Worm (Caenorhabditis elegans) whole organism, young adult: ENCODE data around the gene str-4.
A peak's percentile ranks its signal among the peaks of the same experiment; 100 is the strongest.

Source experiments
- B0336.3 ChIP-seq: fragments of 200-800 bp; sonication (Bioruptor generic); IDR thresholded peaks from 2 replicates; pipeline ENCODE4 v1.3.6; 2022; ENCODE audit warnings: missing genetic modification characterization, missing compliant biosample characterization
- C17E4.6 ChIP-seq: fragments of 200-800 bp; sonication (Bioruptor generic); IDR thresholded peaks from 2 replicates; pipeline ENCODE4 v1.3.6; 2022; ENCODE audit warnings: missing genetic modification reagents, missing genetic modification characterization, missing compliant biosample characterization
- D2030.7 ChIP-seq: fragments of 200-800 bp; sonication (Bioruptor generic); IDR thresholded peaks from 2 replicates; pipeline ENCODE4 v1.3.6; 2022; ENCODE audit warnings: missing genetic modification reagents, missing genetic modification characterization, missing compliant biosample characterization
- F49E8.2 ChIP-seq: sonication (generic microtip); optimal IDR thresholded peaks from 3 replicates; lab custom pipeline; 2017; ENCODE audit warnings: missing genetic modification characterization, mild to moderate bottlenecking, missing compliant biosample characterization, antibody characterized with exemption, moderate library complexity; ENCODE audit not compliant: insufficient read depth
- F52B5.7 ChIP-seq: sonication (generic microtip); optimal IDR thresholded peaks from 2 replicates; lab custom pipeline; 2016; ENCODE audit warnings: mild to moderate bottlenecking, missing genetic modification characterization, missing compliant biosample characterization
- F55B11.4 ChIP-seq: sonication (generic microtip); optimal IDR thresholded peaks from 2 replicates; lab custom pipeline; 2016; ENCODE audit warnings: missing compliant biosample characterization, missing genetic modification characterization, borderline replicate concordance; ENCODE audit not compliant: insufficient read depth
- K12H6.12 ChIP-seq: fragments of 200-800 bp; sonication (Bioruptor generic); optimal IDR thresholded peaks from 2 replicates; lab custom pipeline; 2018; ENCODE audit warnings: mild to moderate bottlenecking, missing genetic modification characterization, missing compliant biosample characterization
- T07F8.4 ChIP-seq: sonication (generic microtip); optimal IDR thresholded peaks from 2 replicates; lab custom pipeline; 2016; ENCODE audit warnings: mild to moderate bottlenecking, missing genetic modification characterization, moderate library complexity, missing compliant biosample characterization
- Y53F4B.3 ChIP-seq: fragments of 200-800 bp; sonication (Bioruptor generic); IDR thresholded peaks from 2 replicates; pipeline ENCODE4 v1.3.6; 2022; ENCODE audit warnings: missing genetic modification reagents, missing genetic modification characterization, missing compliant biosample characterization
- Y53G8AR.9 ChIP-seq: fragments of 200-800 bp; sonication (Bioruptor generic); conservative IDR thresholded peaks from 2 replicates; pipeline ENCODE4 v1.3.6; 2022; ENCODE audit warnings: missing genetic modification reagents, missing genetic modification characterization, missing compliant biosample characterization
- Y67H2A.10 ChIP-seq: fragments of 200-800 bp; sonication (Bioruptor generic); conservative IDR thresholded peaks from 2 replicates; pipeline ENCODE4 v1.3.6; 2022; ENCODE audit warnings: missing genetic modification reagents, missing genetic modification characterization, missing compliant biosample characterization
- Y95B8A.8 ChIP-seq: fragments of 200-800 bp; sonication (Bioruptor generic); IDR thresholded peaks from 2 replicates; pipeline ENCODE4 v1.3.6; 2022; ENCODE audit warnings: missing genetic modification reagents, missing genetic modification characterization, missing compliant biosample characterization
- aptf-3 ChIP-seq: fragments of 200-800 bp; sonication (Bioruptor generic); IDR thresholded peaks from 2 replicates; pipeline ENCODE4 v1.3.6; 2022; ENCODE audit warnings: missing genetic modification characterization, missing compliant biosample characterization
- attf-5 ChIP-seq: fragments of 200-800 bp; sonication (Bioruptor generic); optimal IDR thresholded peaks from 2 replicates; lab custom pipeline; 2018; ENCODE audit warnings: mild to moderate bottlenecking, missing genetic modification characterization, missing compliant biosample characterization
- attf-6 ChIP-seq: fragments of 200-800 bp; sonication (Bioruptor generic); IDR thresholded peaks from 2 replicates; pipeline ENCODE4 v1.3.6; 2022; ENCODE audit warnings: missing genetic modification reagents, missing genetic modification characterization, missing compliant biosample characterization
- ceh-27 ChIP-seq: fragments of 200-800 bp; sonication (Bioruptor generic); optimal IDR thresholded peaks from 2 replicates; lab custom pipeline; 2018; ENCODE audit warnings: mild to moderate bottlenecking, missing genetic modification characterization, moderate library complexity, missing compliant biosample characterization
- ceh-40 ChIP-seq: fragments of 200-800 bp; sonication (Bioruptor generic); IDR thresholded peaks from 2 replicates; pipeline ENCODE4 v1.3.6; 2022; ENCODE audit warnings: missing genetic modification characterization, missing compliant biosample characterization
- ceh-91 ChIP-seq: fragments of 200-800 bp; sonication (Bioruptor generic); IDR thresholded peaks from 2 replicates; pipeline ENCODE4 v1.3.6; 2022; ENCODE audit warnings: missing genetic modification reagents, missing genetic modification characterization, missing compliant biosample characterization
- chd-7 ChIP-seq: sonication (generic microtip); optimal IDR thresholded peaks from 2 replicates; lab custom pipeline; 2016; ENCODE audit warnings: mild to moderate bottlenecking, missing genetic modification characterization, moderate library complexity, missing compliant biosample characterization
- dpff-1 ChIP-seq: sonication (generic microtip); optimal IDR thresholded peaks from 2 replicates; lab custom pipeline; 2017; ENCODE audit warnings: mild to moderate bottlenecking, missing genetic modification characterization, missing compliant biosample characterization
- egrh-3 ChIP-seq: fragments of 200-800 bp; sonication (Bioruptor generic); IDR thresholded peaks from 2 replicates; pipeline ENCODE4 v1.3.6; 2022; ENCODE audit warnings: missing genetic modification reagents, missing genetic modification characterization, missing compliant biosample characterization
- ekl-4 ChIP-seq: fragments of 200-800 bp; sonication (Bioruptor generic); IDR thresholded peaks from 2 replicates; pipeline ENCODE4 v1.3.6; 2022; ENCODE audit warnings: missing genetic modification reagents, missing genetic modification characterization, missing compliant biosample characterization
- hlh-26 ChIP-seq: fragments of 200-800 bp; sonication (Bioruptor generic); conservative IDR thresholded peaks from 2 replicates; pipeline ENCODE4 v1.3.6; 2022; ENCODE audit warnings: missing genetic modification reagents, missing genetic modification characterization, missing compliant biosample characterization
- hrde-1 ChIP-seq: sonication (generic microtip); optimal IDR thresholded peaks from 2 replicates; lab custom pipeline; 2016; ENCODE audit warnings: missing genetic modification characterization, mild to moderate bottlenecking, missing compliant biosample characterization, moderate library complexity, missing genotype, missing genetic modification reagents, borderline replicate concordance
- hsf-1 ChIP-seq: fragments of 200-800 bp; sonication (Bioruptor generic); IDR thresholded peaks from 2 replicates; pipeline ENCODE4 v1.3.6; 2022; ENCODE audit warnings: missing genetic modification reagents, missing genetic modification characterization, missing compliant biosample characterization
- lin-26 ChIP-seq: fragments of 200-800 bp; sonication (Bioruptor generic); IDR thresholded peaks from 2 replicates; pipeline ENCODE4 v1.3.6; 2022; ENCODE audit warnings: missing genetic modification reagents, missing genetic modification characterization, missing compliant biosample characterization
- lir-1 ChIP-seq: fragments of 200-800 bp; sonication (Bioruptor generic); conservative IDR thresholded peaks from 2 replicates; pipeline ENCODE4 v1.3.6; 2022; ENCODE audit warnings: missing genetic modification reagents, missing genetic modification characterization, missing compliant biosample characterization
- lsl-1 ChIP-seq: fragments of 200-800 bp; sonication (Bioruptor generic); optimal IDR thresholded peaks from 2 replicates; lab custom pipeline; 2018; ENCODE audit warnings: mild to moderate bottlenecking, missing genetic modification characterization, moderate library complexity, missing compliant biosample characterization
- madf-6 ChIP-seq: fragments of 200-800 bp; sonication (Bioruptor generic); IDR thresholded peaks from 2 replicates; pipeline ENCODE4 v1.3.6; 2022; ENCODE audit warnings: missing genetic modification reagents, missing genetic modification characterization, missing compliant biosample characterization
- madf-8 ChIP-seq: fragments of 200-800 bp; sonication (Bioruptor generic); conservative IDR thresholded peaks from 2 replicates; pipeline ENCODE4 v1.3.6; 2022; ENCODE audit warnings: missing genetic modification reagents, missing genetic modification characterization, missing compliant biosample characterization
- mcd-1 ChIP-seq: fragments of 200-800 bp; sonication (Bioruptor generic); IDR thresholded peaks from 2 replicates; pipeline ENCODE4 v1.3.6; 2022; ENCODE audit warnings: missing genetic modification reagents, missing genetic modification characterization, missing compliant biosample characterization
- mxl-1 ChIP-seq: sonication (generic microtip); optimal IDR thresholded peaks from 2 replicates; lab custom pipeline; 2016; ENCODE audit warnings: missing genetic modification characterization, missing compliant biosample characterization
- nfya-2 ChIP-seq: fragments of 200-800 bp; sonication (Bioruptor generic); IDR thresholded peaks from 2 replicates; pipeline ENCODE4 v1.3.6; 2022; ENCODE audit warnings: missing genetic modification reagents, missing genetic modification characterization, missing compliant biosample characterization
- pbrm-1 ChIP-seq: fragments of 200-800 bp; sonication (Bioruptor generic); IDR thresholded peaks from 2 replicates; pipeline ENCODE4 v1.3.6; 2022; ENCODE audit warnings: missing genetic modification reagents, missing genetic modification characterization, missing compliant biosample characterization
- pha-4 ChIP-seq: fragments of 150-350 bp; sonication (generic microtip); optimal IDR thresholded peaks from 2 replicates; lab custom pipeline; 2014; ENCODE audit warnings: missing biosample characterization, missing genetic modification reagents, missing genetic modification characterization
- rcor-1 ChIP-seq: fragments of 200-800 bp; sonication (Bioruptor generic); IDR thresholded peaks from 2 replicates; pipeline ENCODE4 v1.3.6; 2022; ENCODE audit warnings: missing genetic modification reagents, missing genetic modification characterization, missing compliant biosample characterization
- snpc-1.3 ChIP-seq: sonication (generic microtip); optimal IDR thresholded peaks from 2 replicates; lab custom pipeline; 2017; ENCODE audit warnings: missing genetic modification characterization, mild to moderate bottlenecking, missing compliant biosample characterization, antibody characterized with exemption, moderate library complexity, missing genotype, missing genetic modification reagents; ENCODE audit not compliant: insufficient read depth
- snpc-4 ChIP-seq, 5 experiments: fragments of 150-350 bp in 1 of 5; sonication (generic microtip) in 4 of 5; optimal IDR thresholded peaks; 2 replicates each; lab custom pipeline; 2014 to 2018; ENCODE audit warnings: missing genetic modification characterization in 5 of 5, missing biosample characterization in 3 of 5, antibody characterized with exemption in 2 of 5, mild to moderate bottlenecking in 2 of 5, missing compliant biosample characterization in 2 of 5, missing genotype in 2 of 5, moderate library complexity in 2 of 5, missing genetic modification reagents in 1 of 5
- tlf-1 ChIP-seq: fragments of 200-800 bp; sonication (Bioruptor generic); optimal IDR thresholded peaks from 2 replicates; lab custom pipeline; 2018; ENCODE audit warnings: mild to moderate bottlenecking, missing genetic modification characterization, missing compliant biosample characterization
- xnd-1 ChIP-seq: sonication (generic microtip); optimal IDR thresholded peaks from 2 replicates; lab custom pipeline; 2016; ENCODE audit warnings: missing genotype, missing genetic modification reagents, missing genetic modification characterization, missing compliant biosample characterization
- ztf-18 ChIP-seq: sonication (generic microtip); optimal IDR thresholded peaks from 2 replicates; lab custom pipeline; 2016; ENCODE audit warnings: missing genotype, mild to moderate bottlenecking, missing genetic modification characterization, missing compliant biosample characterization
- ztf-25 ChIP-seq: fragments of 200-800 bp; sonication (Bioruptor generic); IDR thresholded peaks from 2 replicates; pipeline ENCODE4 v1.3.6; 2022; ENCODE audit warnings: missing genetic modification reagents, missing genetic modification characterization, missing compliant biosample characterization
- ztf-26 ChIP-seq: sonication (generic microtip); optimal IDR thresholded peaks from 2 replicates; lab custom pipeline; 2017; ENCODE audit warnings: missing genetic modification characterization, missing compliant biosample characterization
- ztf-28 ChIP-seq: fragments of 200-800 bp; sonication (Bioruptor generic); IDR thresholded peaks from 2 replicates; pipeline ENCODE4 v1.3.6; 2022; ENCODE audit warnings: missing genetic modification reagents, missing genetic modification characterization, missing compliant biosample characterization
- ztf-3 ChIP-seq: fragments of 200-800 bp; sonication (Bioruptor generic); optimal IDR thresholded peaks from 2 replicates; lab custom pipeline; 2018; ENCODE audit warnings: mild to moderate bottlenecking, missing genetic modification characterization, missing compliant biosample characterization

Gene str-4

ce11 chrV:13312210-13312676 is 27.3 kb downstream of the str-4 start, which contains the start of gene nasp-2 (continued):
- TF ChIP-seq snpc-4 (GFP tag; optimal IDR thresholded peaks at IDR 0.05; lab: Kevin White, UChicago) (peak; percentile 52), snpc-4 (tag; optimal IDR thresholded peaks at IDR 0.05; lab: Kevin White, UChicago) (peak in 3 of 4 experiments; percentile 44 to 64 (median 63)), hlh-26 (GFP tag; lab: Robert Waterston, UW) (no peak), ztf-25 (peak; percentile 91), attf-5 (GFP tag; lab: Kevin White, UChicago) (peak; percentile 20), lin-26 (GFP tag; lab: Robert Waterston, UW) (peak; percentile 77), madf-8 (GFP tag; lab: Robert Waterston, UW) (peak; percentile 99), egrh-3 (peak; percentile 53; the same call in 1 of the 2 replicates), pha-4 (tag; lab: Kevin White, UChicago) (no peak), lir-1 (GFP tag; lab: Robert Waterston, UW) (peak; percentile 84), C17E4.6 (GFP tag; lab: Robert Waterston, UW) (peak; percentile 88), xnd-1 (tag; lab: Kevin White, UChicago) (peak; percentile 99), F55B11.4 (tag; lab: Kevin White, UChicago) (no peak), Y95B8A.8 (GFP tag; lab: Robert Waterston, UW) (peak; percentile 97), mcd-1 (peak; percentile 83), attf-6 (GFP tag; lab: Robert Waterston, UW) (peak; percentile 89), pbrm-1 (GFP tag; lab: Robert Waterston, UW) (peak; percentile 82), ztf-18 (tag; lab: Kevin White, UChicago) (peak; percentile 31), Y53F4B.3 (peak; percentile 89), ztf-28 (GFP tag; lab: Robert Waterston, UW) (peak; percentile 78; the same call in 1 of the 2 replicates), T07F8.4 (no peak), chd-7 (tag; lab: Kevin White, UChicago) (no peak), Y53G8AR.9 (GFP tag; lab: Robert Waterston, UW) (peak; percentile 92)

ce11 chrV:13309806-13310205 is 29.7 kb downstream of the str-4 start:
- TF ChIP-seq ceh-40 (GFP tag; lab: Robert Waterston, UW) (no peak), ztf-25 (0 out of 2 replicates have a peak, but pooled peaks have one; percentile 53), aptf-3 (GFP tag; lab: Robert Waterston, UW) (no peak), ekl-4 (GFP tag; lab: Robert Waterston, UW) (peak; percentile 72; the same call in 1 of the 2 replicates), ztf-26 (tag; lab: Kevin White, UChicago) (no peak), hsf-1 (peak; percentile 68), xnd-1 (tag; lab: Kevin White, UChicago) (peak; percentile 11), rcor-1 (GFP tag; lab: Robert Waterston, UW) (0 out of 2 replicates have a peak, but pooled peaks have one; percentile 14), nfya-2 (GFP tag; lab: Robert Waterston, UW) (no peak), hrde-1 (peak; percentile 78), pbrm-1 (GFP tag; lab: Robert Waterston, UW) (no peak), lsl-1 (GFP tag; lab: Kevin White, UChicago) (peak; percentile 24), chd-7 (tag; lab: Kevin White, UChicago) (no peak), mxl-1 (no peak), Y67H2A.10 (GFP tag; lab: Robert Waterston, UW) (no peak), pha-4 (tag; lab: Kevin White, UChicago) (no peak), snpc-1.3 (tag; lab: Kevin White, UChicago) (no peak), K12H6.12 (no peak), F49E8.2 (tag; lab: Kevin White, UChicago) (no peak), ceh-27 (GFP tag; lab: Kevin White, UChicago) (no peak), B0336.3 (GFP tag; lab: Robert Waterston, UW) (peak; percentile 47; the same call in 1 of the 2 replicates), tlf-1 (peak; percentile 54), ztf-3 (GFP tag; lab: Kevin White, UChicago) (no peak), madf-6 (GFP tag; lab: Robert Waterston, UW) (peak; percentile 75), madf-8 (GFP tag; lab: Robert Waterston, UW) (no peak), F52B5.7 (tag; lab: Kevin White, UChicago) (peak; percentile 21), D2030.7 (GFP tag; lab: Robert Waterston, UW) (peak; percentile 54; the same call in 1 of the 2 replicates), ceh-91 (no peak), dpff-1 (tag; lab: Kevin White, UChicago) (no peak)
